Worm (Caenorhabditis elegans) whole organism, L1 larva: Measurements from ENCODE around the gene C49C3.7.
A peak's percentile ranks its signal among the peaks of the same experiment; 100 is the strongest.

Source experiments
- aly-2 ChIP-seq: fragments of 150-350 bp; optimal IDR thresholded peaks from 2 replicates; lab custom pipeline; 2014; ENCODE audit warnings: missing biosample characterization, missing genetic modification characterization
- ama-1 ChIP-seq: fragments of 150-350 bp; optimal IDR thresholded peaks from 2 replicates; lab custom pipeline; 2014
- blmp-1 ChIP-seq: fragments of 150-350 bp; optimal IDR thresholded peaks from 2 replicates; lab custom pipeline; 2014; ENCODE audit warnings: missing biosample characterization, missing genetic modification characterization
- ceh-82 ChIP-seq, 3 experiments: fragments of 150-350 bp in 1 of 3; sonication (generic microtip) in 2 of 3; optimal IDR thresholded peaks; 2 replicates each; lab custom pipeline; 2014 to 2017; ENCODE audit warnings: missing biosample characterization in 3 of 3, missing genetic modification characterization in 3 of 3
- ceh-88 ChIP-seq: fragments of 200-800 bp; sonication (Bioruptor generic); IDR thresholded peaks from 2 replicates; pipeline ENCODE4 v1.3.6; 2022; ENCODE audit warnings: missing genetic modification characterization, missing compliant biosample characterization
- ceh-90 ChIP-seq: sonication (generic microtip); optimal IDR thresholded peaks from 2 replicates; lab custom pipeline; 2016; ENCODE audit warnings: missing genetic modification characterization, missing compliant biosample characterization
- ces-1 ChIP-seq: fragments of 150-350 bp; optimal IDR thresholded peaks from 2 replicates; lab custom pipeline; 2014; ENCODE audit warnings: missing biosample characterization, missing genetic modification reagents, missing genetic modification characterization
- dpl-1 ChIP-seq, 3 experiments: fragments of 150-350 bp in 2 of 3; sonication (generic microtip) in 1 of 3; optimal IDR thresholded peaks; 2 replicates each; lab custom pipeline; 2014 to 2017; ENCODE audit warnings: missing biosample characterization in 3 of 3, missing genetic modification characterization in 3 of 3, missing genetic modification reagents in 3 of 3
- efl-1 ChIP-seq, 4 experiments: fragments of 150-350 bp; optimal IDR thresholded peaks in 3 of 4; peaks in 1 of 4; 1 replicate in 1 of 4; 2 replicates in 3 of 4; lab custom pipeline; 2014; ENCODE audit warnings: missing biosample characterization in 2 of 4, missing genetic modification characterization in 2 of 4, missing genetic modification reagents in 2 of 4
- egl-27 ChIP-seq, 2 experiments: fragments of 150-350 bp in 1 of 2; sonication (generic microtip); optimal IDR thresholded peaks; 3 replicates each; lab custom pipeline; 2017 to 2018; ENCODE audit warnings: missing biosample characterization in 2 of 2, missing genetic modification characterization in 2 of 2, missing genetic modification reagents in 2 of 2
- elt-2 ChIP-seq: sonication (generic microtip); optimal IDR thresholded peaks from 2 replicates; lab custom pipeline; 2016; ENCODE audit warnings: missing genetic modification characterization, mild to moderate bottlenecking, inconsistent platforms, missing compliant biosample characterization, missing genetic modification reagents
- elt-3 ChIP-seq, 6 experiments: fragments of 150-350 bp in 1 of 6; sonication (generic microtip); optimal IDR thresholded peaks; 2 replicates each; lab custom pipeline; 2017 to 2018; ENCODE audit warnings: missing biosample characterization in 6 of 6, missing genetic modification characterization in 6 of 6, inconsistent platforms in 1 of 6
- fos-1 ChIP-seq: fragments of 150-350 bp; optimal IDR thresholded peaks from 2 replicates; lab custom pipeline; 2014; ENCODE audit warnings: missing biosample characterization, missing genetic modification characterization
- grh-1 ChIP-seq: fragments of 200-800 bp; sonication (Bioruptor generic); IDR thresholded peaks from 2 replicates; pipeline ENCODE4 v1.3.6; 2022; ENCODE audit warnings: missing genetic modification reagents, missing genetic modification characterization, missing compliant biosample characterization
- hlh-17 ChIP-seq: fragments of 200-800 bp; sonication (Bioruptor generic); optimal IDR thresholded peaks from 2 replicates; lab custom pipeline; 2018; ENCODE audit warnings: missing genetic modification characterization, mild to moderate bottlenecking, missing compliant biosample characterization, moderate library complexity, borderline replicate concordance
- hlh-4 ChIP-seq: sonication (generic microtip); optimal IDR thresholded peaks from 2 replicates; lab custom pipeline; 2016; ENCODE audit warnings: mild to moderate bottlenecking, missing genetic modification characterization, missing compliant biosample characterization
- hpl-2 ChIP-seq: fragments of 150-350 bp; optimal IDR thresholded peaks from 2 replicates; lab custom pipeline; 2014; ENCODE audit warnings: missing biosample characterization, missing genetic modification reagents, missing genetic modification characterization
- irx-1 ChIP-seq: sonication (generic microtip); optimal IDR thresholded peaks from 2 replicates; lab custom pipeline; 2016; ENCODE audit warnings: missing genetic modification characterization, missing compliant biosample characterization
- isw-1 ChIP-seq: fragments of 200-800 bp; sonication (Bioruptor generic); IDR thresholded peaks from 2 replicates; pipeline ENCODE4 v1.3.6; 2022; ENCODE audit warnings: missing genetic modification characterization, missing compliant biosample characterization
- lin-14 ChIP-seq: fragments of 200-800 bp; sonication (Bioruptor generic); optimal IDR thresholded peaks from 2 replicates; lab custom pipeline; 2018; ENCODE audit warnings: mild to moderate bottlenecking, missing genetic modification characterization, moderate library complexity, missing compliant biosample characterization
- lin-15B ChIP-seq: fragments of 150-350 bp; sonication (generic microtip); optimal IDR thresholded peaks from 3 replicates; lab custom pipeline; 2014; ENCODE audit warnings: missing biosample characterization, missing genetic modification characterization
- lin-35 ChIP-seq, 2 experiments: fragments of 150-350 bp; optimal IDR thresholded peaks; 2 replicates each; lab custom pipeline; 2014; ENCODE audit warnings: missing biosample characterization in 2 of 2, missing genetic modification characterization in 2 of 2, missing genetic modification reagents in 2 of 2
- lsy-2 ChIP-seq, 2 experiments: fragments of 150-350 bp; optimal IDR thresholded peaks; 2 replicates each; lab custom pipeline; 2014; ENCODE audit warnings: missing biosample characterization in 2 of 2, missing genetic modification characterization in 2 of 2
- mep-1 ChIP-seq: fragments of 150-350 bp; optimal IDR thresholded peaks from 2 replicates; lab custom pipeline; 2014; ENCODE audit warnings: missing biosample characterization, missing genetic modification characterization
- nhr-11 ChIP-seq: fragments of 150-350 bp; optimal IDR thresholded peaks from 2 replicates; lab custom pipeline; 2014; ENCODE audit warnings: missing biosample characterization, missing genetic modification characterization
- nhr-237 ChIP-seq: fragments of 150-350 bp; optimal IDR thresholded peaks from 2 replicates; lab custom pipeline; 2014; ENCODE audit warnings: missing biosample characterization, missing genetic modification characterization
- nhr-28 ChIP-seq: fragments of 150-350 bp; optimal IDR thresholded peaks from 2 replicates; lab custom pipeline; 2014; ENCODE audit warnings: missing biosample characterization, missing genetic modification characterization
- nhr-47 ChIP-seq: sonication (generic microtip); optimal IDR thresholded peaks from 2 replicates; lab custom pipeline; 2016; ENCODE audit warnings: mild to moderate bottlenecking, missing genetic modification characterization, moderate library complexity, missing compliant biosample characterization
- nhr-71 ChIP-seq: sonication (generic microtip); optimal IDR thresholded peaks from 2 replicates; lab custom pipeline; 2016; ENCODE audit warnings: mild to moderate bottlenecking, missing genetic modification characterization, moderate library complexity, missing compliant biosample characterization
- nhr-77 ChIP-seq: fragments of 150-350 bp; optimal IDR thresholded peaks from 2 replicates; lab custom pipeline; 2014; ENCODE audit warnings: missing biosample characterization, missing genetic modification characterization
- nhr-85 ChIP-seq: sonication (generic microtip); peaks from one replicate; lab custom pipeline; 2016; ENCODE audit warnings: missing genetic modification characterization, inconsistent platforms, missing compliant biosample characterization
- nhr-90 ChIP-seq: sonication (generic microtip); optimal IDR thresholded peaks from 2 replicates; lab custom pipeline; 2016; ENCODE audit warnings: mild to moderate bottlenecking, missing genetic modification characterization, missing compliant biosample characterization; ENCODE audit not compliant: poor library complexity
- pag-3 ChIP-seq: sonication (generic microtip); optimal IDR thresholded peaks from 2 replicates; lab custom pipeline; 2017; ENCODE audit warnings: missing genetic modification characterization, mild to moderate bottlenecking, missing compliant biosample characterization, antibody characterized with exemption, borderline replicate concordance; ENCODE audit not compliant: insufficient read depth
- skn-1 ChIP-seq: fragments of 150-350 bp; optimal IDR thresholded peaks from 2 replicates; lab custom pipeline; 2014; ENCODE audit warnings: missing biosample characterization, missing genetic modification characterization
- snpc-4 ChIP-seq: fragments of 150-350 bp; optimal IDR thresholded peaks from 2 replicates; lab custom pipeline; 2014; ENCODE audit warnings: missing biosample characterization, missing genetic modification characterization
- snu-23 ChIP-seq: sonication (generic microtip); optimal IDR thresholded peaks from 2 replicates; lab custom pipeline; 2016; ENCODE audit warnings: missing genetic modification characterization, missing compliant biosample characterization
- sox-4 ChIP-seq: sonication (generic microtip); optimal IDR thresholded peaks from 2 replicates; lab custom pipeline; 2016; ENCODE audit warnings: missing genetic modification characterization, missing compliant biosample characterization
- tbx-2 ChIP-seq: sonication (generic microtip); optimal IDR thresholded peaks from 2 replicates; lab custom pipeline; 2016; ENCODE audit warnings: missing genetic modification characterization, missing compliant biosample characterization
- unc-130 ChIP-seq: fragments of 150-350 bp; optimal IDR thresholded peaks from 2 replicates; lab custom pipeline; 2017; ENCODE audit warnings: missing biosample characterization, missing genetic modification characterization, inconsistent platforms
- unc-30 ChIP-seq: sonication (generic microtip); optimal IDR thresholded peaks from 2 replicates; lab custom pipeline; 2017; ENCODE audit warnings: missing biosample characterization, missing genetic modification characterization
- unc-62 ChIP-seq: fragments of 150-350 bp; optimal IDR thresholded peaks from 2 replicates; lab custom pipeline; 2014; ENCODE audit warnings: missing biosample characterization, missing genetic modification reagents, missing genetic modification characterization
- unc-86 ChIP-seq: sonication (generic microtip); optimal IDR thresholded peaks from 2 replicates; lab custom pipeline; 2016; ENCODE audit warnings: missing genetic modification characterization, missing compliant biosample characterization
- vab-15 ChIP-seq: sonication (generic microtip); optimal IDR thresholded peaks from 2 replicates; lab custom pipeline; 2017; ENCODE audit warnings: missing genotype, mild to moderate bottlenecking, missing genetic modification characterization, missing compliant biosample characterization
- ztf-4 ChIP-seq: fragments of 150-350 bp; optimal IDR thresholded peaks from 2 replicates; lab custom pipeline; 2014; ENCODE audit warnings: missing biosample characterization, missing genetic modification characterization

The C49C3.7 gene

ce11 chrIV:17320445-17320844, 11.9 kb upstream of the C49C3.7 start, which contains the start of gene C49C3.4:
Gene C49C3.4, plus strand, starts transcription at chrIV:17320795.
- TF ChIP-seq elt-2, result peak; percentile 52
- TF ChIP-seq sox-4 (tag; lab: Kevin White, UChicago), result no peak
- peak in 1 of 2 experiments; percentile 4 for TF ChIP-seq lin-35 (GFP tag; optimal IDR thresholded peaks at IDR 0.05; lab: Kevin White, UChicago)
- TF ChIP-seq hlh-4 (tag; lab: Kevin White, UChicago), result no peak
- TF ChIP-seq vab-15 (tag; lab: Kevin White, UChicago), result no peak

- TF ChIP-seq nhr-28 (tag; lab: Kevin White, UChicago), result no peak
- no peak for TF ChIP-seq nhr-85 (tag; lab: Kevin White, UChicago)
- no peak for TF ChIP-seq ceh-82 (tag; optimal IDR thresholded peaks at IDR 0.05; lab: Kevin White, UChicago)
- TF ChIP-seq irx-1 (tag; lab: Kevin White, UChicago), result no peak
- TF ChIP-seq skn-1 (tag; lab: Kevin White, UChicago), result no peak
- TF ChIP-seq lsy-2 (tag; optimal IDR thresholded peaks at IDR 0.05; lab: Kevin White, UChicago), result peak in 1 of 2 experiments; percentile 30
- TF ChIP-seq aly-2 (tag; lab: Kevin White, UChicago), result no peak
- TF ChIP-seq blmp-1 (tag; lab: Kevin White, UChicago), result peak; percentile 51
- no peak for TF ChIP-seq nhr-90
- TF ChIP-seq unc-30 (tag; lab: Kevin White, UChicago), result no peak
- no peak for TF ChIP-seq nhr-237 (tag; lab: Kevin White, UChicago)
- no peak for TF ChIP-seq hpl-2 (GFP tag; lab: Kevin White, UChicago)
- TF ChIP-seq ama-1 (lab: Kevin White, UChicago), result no peak
- no peak for TF ChIP-seq nhr-77 (tag; lab: Kevin White, UChicago)
- no peak for TF ChIP-seq ces-1 (GFP tag; lab: Kevin White, UChicago)
- TF ChIP-seq ceh-88 (GFP tag; lab: Robert Waterston, UW), result no peak
- no peak for TF ChIP-seq unc-62 (GFP tag; lab: Kevin White, UChicago)
- TF ChIP-seq efl-1 (optimal IDR thresholded peaks at IDR 0.05; lab: Kevin White, UChicago), result peak; percentile 1 to 12
- TF ChIP-seq efl-1 (GFP tag; optimal IDR thresholded peaks at IDR 0.05 in 1 of 2; lab: Kevin White, UChicago), result peak in 1 of 2 experiments; percentile 61
- TF ChIP-seq unc-86 (tag; lab: Kevin White, UChicago), result no peak
- no peak for TF ChIP-seq elt-3 (tag; optimal IDR thresholded peaks at IDR 0.05; lab: Kevin White, UChicago)
- peak in 1 of 3 experiments; percentile 4 for TF ChIP-seq dpl-1 (GFP tag; optimal IDR thresholded peaks at IDR 0.05; lab: Kevin White, UChicago)
- no peak for TF ChIP-seq fos-1 (tag; lab: Kevin White, UChicago)
- TF ChIP-seq, all 84 proteins: peak for 4
Observed at ce11 chrIV:17328834-17329233, 3.5 kb upstream of the C49C3.7 start, which contains the start of gene ceh-88. Gene ceh-88, plus strand, starts transcription at chrIV:17329188.

ce11 chrIV:17331100-17331577, 1.2 kb upstream of the C49C3.7 start, which contains the start of gene C49C3.6:
Gene C49C3.6, plus strand, starts transcription at chrIV:17331527.
- TF ChIP-seq lin-35 (GFP tag; optimal IDR thresholded peaks at IDR 0.05; lab: Kevin White, UChicago) (peak in 1 of 2 experiments; percentile 27), egl-27 (tag; optimal IDR thresholded peaks at IDR 0.05; lab: Kevin White, UChicago) (no peak), nhr-85 (tag; lab: Kevin White, UChicago) (no peak), ama-1 (lab: Kevin White, UChicago) (no peak), hlh-17 (no peak), lin-14 (GFP tag; lab: Kevin White, UChicago) (peak; percentile 18), efl-1 (optimal IDR thresholded peaks at IDR 0.05; lab: Kevin White, UChicago) (peak; percentile 43 to 45), efl-1 (GFP tag; optimal IDR thresholded peaks at IDR 0.05 in 1 of 2; lab: Kevin White, UChicago) (peak; percentile 18 to 91), blmp-1 (tag; lab: Kevin White, UChicago) (peak; percentile 65), pag-3 (no peak), ceh-90 (tag; lab: Kevin White, UChicago) (no peak), isw-1 (GFP tag; lab: Robert Waterston, UW) (no peak), nhr-11 (no peak), nhr-71 (peak; percentile 28), lin-15B (tag; lab: Kevin White, UChicago) (peak; percentile 7), grh-1 (no peak), ztf-4 (tag; lab: Kevin White, UChicago) (no peak), snpc-4 (tag; lab: Kevin White, UChicago) (no peak), nhr-90 (no peak), lsy-2 (tag; optimal IDR thresholded peaks at IDR 0.05; lab: Kevin White, UChicago) (peak; percentile 6 to 56), mep-1 (peak; percentile 37), unc-130 (no peak), unc-86 (tag; lab: Kevin White, UChicago) (no peak), ceh-82 (tag; optimal IDR thresholded peaks at IDR 0.05; lab: Kevin White, UChicago) (peak in 1 of 3 experiments; percentile 10), skn-1 (tag; lab: Kevin White, UChicago) (no peak), tbx-2 (tag; lab: Kevin White, UChicago) (no peak), nhr-47 (tag; lab: Kevin White, UChicago) (peak; percentile 0), snu-23 (GFP tag; lab: Kevin White, UChicago) (peak; percentile 24), dpl-1 (GFP tag; optimal IDR thresholded peaks at IDR 0.05; lab: Kevin White, UChicago) (peak in 2 of 3 experiments; percentile 19 to 34)
